Worm (Caenorhabditis elegans) whole organism, mixed stage, embryonic: ENCODE measurements around the gene Y42A5A.5.

ENCODE experiments used
- ces-1 ChIP-seq: fragments of 150-350 bp; optimal IDR thresholded peaks from 2 replicates; lab custom pipeline; 2014; ENCODE audit warnings: missing biosample characterization, missing genetic modification reagents, missing genetic modification characterization
- cnd-1 ChIP-seq: fragments of 200-800 bp; sonication (Bioruptor generic); optimal IDR thresholded peaks from 2 replicates; lab custom pipeline; 2018; ENCODE audit warnings: mild to moderate bottlenecking, missing genetic modification characterization, missing compliant biosample characterization
- flh-1 ChIP-seq: fragments of 200-800 bp; sonication (Bioruptor generic); optimal IDR thresholded peaks from 2 replicates; lab custom pipeline; 2018; ENCODE audit warnings: mild to moderate bottlenecking, missing genetic modification characterization, moderate library complexity, missing compliant biosample characterization
- lin-13 ChIP-seq: fragments of 150-350 bp; optimal IDR thresholded peaks from 2 replicates; lab custom pipeline; 2014; ENCODE audit warnings: missing biosample characterization, missing genetic modification characterization
- mls-2 ChIP-seq: sonication (generic microtip); optimal IDR thresholded peaks from 2 replicates; lab custom pipeline; 2016; ENCODE audit warnings: mild to moderate bottlenecking, missing genetic modification characterization, moderate library complexity, missing compliant biosample characterization
- nhr-12 ChIP-seq: fragments of 150-350 bp; optimal IDR thresholded peaks from 2 replicates; lab custom pipeline; 2014; ENCODE audit warnings: missing biosample characterization, missing genetic modification characterization
- nhr-237 ChIP-seq: fragments of 150-350 bp; optimal IDR thresholded peaks from 2 replicates; lab custom pipeline; 2014; ENCODE audit warnings: missing biosample characterization, missing genetic modification characterization
- nhr-28 ChIP-seq: fragments of 150-350 bp; optimal IDR thresholded peaks from 2 replicates; lab custom pipeline; 2014; ENCODE audit warnings: missing biosample characterization, missing genetic modification characterization
- nhr-76 ChIP-seq: sonication (generic microtip); optimal IDR thresholded peaks from 2 replicates; lab custom pipeline; 2017; ENCODE audit warnings: missing biosample characterization, missing genetic modification characterization
- snpc-4 ChIP-seq: fragments of 150-350 bp; optimal IDR thresholded peaks from 2 replicates; lab custom pipeline; 2014; ENCODE audit warnings: missing biosample characterization, missing genetic modification characterization
- unc-39 ChIP-seq: fragments of 150-350 bp; optimal IDR thresholded peaks from 2 replicates; lab custom pipeline; 2014; ENCODE audit warnings: missing biosample characterization, missing genetic modification characterization
- unc-62 ChIP-seq: fragments of 150-350 bp; optimal IDR thresholded peaks from 2 replicates; lab custom pipeline; 2014; ENCODE audit warnings: missing biosample characterization, missing genetic modification reagents, missing genetic modification characterization
- zip-8 ChIP-seq: fragments of 150-350 bp; optimal IDR thresholded peaks from 2 replicates; lab custom pipeline; 2014; ENCODE audit warnings: missing biosample characterization, missing genetic modification characterization
- ztf-11 ChIP-seq: fragments of 150-350 bp; optimal IDR thresholded peaks from 2 replicates; lab custom pipeline; 2014; ENCODE audit warnings: missing biosample characterization, missing genetic modification characterization

- TF ChIP-seq lin-13 (no peak), nhr-76 (no peak), unc-62 (GFP tag; lab: Kevin White, UChicago) (no peak), zip-8 (tag; lab: Kevin White, UChicago) (no peak), cnd-1 (no peak), ces-1 (no peak), mls-2 (tag; lab: Kevin White, UChicago) (no peak), snpc-4 (tag; lab: Kevin White, UChicago) (no peak), ztf-11 (tag; lab: Kevin White, UChicago) (no peak), nhr-28 (tag; lab: Kevin White, UChicago) (no peak), flh-1 (GFP tag; lab: Kevin White, UChicago) (no peak), nhr-237 (tag; lab: Kevin White, UChicago) (no peak), nhr-12 (tag; lab: Kevin White, UChicago) (no peak), unc-39 (no peak)
These were observed 8.7 kb upstream of the Y42A5A.5 start for ce11 chrV:11118179-11118725.
